Fruit fly (Drosophila melanogaster): ENCODE measurements around the gene maca.

DNA sequence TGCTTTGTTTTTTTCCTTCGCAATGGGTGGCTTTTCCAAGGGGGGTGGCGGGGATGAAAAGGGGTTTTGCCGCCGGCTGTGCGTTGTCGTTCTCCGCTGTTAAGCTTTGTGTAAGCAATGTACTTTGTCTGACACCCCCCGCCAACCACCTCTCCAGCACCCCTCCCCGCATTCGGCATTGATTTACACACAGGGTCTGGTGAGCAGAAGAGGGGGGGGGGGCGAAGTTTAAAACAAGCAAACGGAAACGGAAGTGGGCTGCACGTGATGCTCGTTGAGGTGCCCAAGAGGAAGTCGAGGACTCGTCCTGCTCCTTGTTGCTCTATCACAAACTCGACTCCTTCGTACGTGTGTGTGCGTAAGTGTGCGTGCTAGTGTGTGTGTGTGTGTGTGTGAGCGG is 22.7 kb downstream of the maca start:
- TF ChIP-seq salr (GFP tag; optimal IDR thresholded peaks at IDR 0.05) (no peak), Hr4 (GFP tag; optimal IDR thresholded peaks at IDR 0.05) (no peak), CG6854 (GFP tag; optimal IDR thresholded peaks at IDR 0.05) (no peak), Blimp-1 (GFP tag; optimal IDR thresholded peaks at IDR 0.05) (no peak), Eip93F (GFP tag; optimal IDR thresholded peaks at IDR 0.05) (no peak), vri (GFP tag; optimal IDR thresholded peaks at IDR 0.05) (no peak), Sox15 (GFP tag; optimal IDR thresholded peaks at IDR 0.05) (no peak), svp (GFP tag) (no peak), Lpt (GFP tag; optimal IDR thresholded peaks at IDR 0.05) (no peak), CG10669 (GFP tag; optimal IDR thresholded peaks at IDR 0.05) (no peak), CG16779 (tag; optimal IDR thresholded peaks at IDR 0.05) (no peak), CG7368 (GFP tag; optimal IDR thresholded peaks at IDR 0.05) (no peak)
